Worm (Caenorhabditis elegans): ENCODE data around the gene unc-105.

- TF ChIP-seq ceh-9 (tag; optimal IDR thresholded peaks at IDR 0.05) (no peak), sea-2 (GFP tag; optimal IDR thresholded peaks at IDR 0.05) (no peak), lin-39 (tag; optimal IDR thresholded peaks at IDR 0.05) (no peak), R02D3.7 (tag; optimal IDR thresholded peaks at IDR 0.05) (no peak), aly-2 (tag; optimal IDR thresholded peaks at IDR 0.05) (no peak)
These were observed 40.6 kb downstream of the unc-105 start, which contains the start of the genes tub-1 and tmem-138 for ce11 chrII:8156845-8157373.
